Worm (Caenorhabditis elegans) whole organism, young adult: ENCODE results near the gene clec-143.
"Not testable (repeated sequence)": the region's sequence is repeated elsewhere in the genome, so short reads cannot be mapped to it uniquely, and the experiment has no call there.

Experiments
- B0035.1 ChIP-seq: sonication (generic microtip); optimal IDR thresholded peaks from 2 replicates; lab custom pipeline; 2016; ENCODE audit warnings: missing genetic modification characterization, mild to moderate bottlenecking, missing compliant biosample characterization, missing genotype, missing genetic modification reagents
- F22D6.2 ChIP-seq: sonication (generic microtip); optimal IDR thresholded peaks from 2 replicates; lab custom pipeline; 2016; ENCODE audit warnings: mild to moderate bottlenecking, missing genetic modification characterization, missing compliant biosample characterization
- F23B12.7 ChIP-seq: sonication (generic microtip); optimal IDR thresholded peaks from 2 replicates; lab custom pipeline; 2017; ENCODE audit warnings: missing genetic modification characterization, mild to moderate bottlenecking, missing compliant biosample characterization, antibody characterized with exemption, moderate library complexity; ENCODE audit not compliant: insufficient read depth
- F39B2.1 ChIP-seq: fragments of 200-800 bp; sonication (Bioruptor generic); IDR thresholded peaks from 2 replicates; pipeline ENCODE4 v1.3.6; 2022; ENCODE audit warnings: missing genetic modification reagents, missing genetic modification characterization, missing compliant biosample characterization
- F49E8.2 ChIP-seq: sonication (generic microtip); optimal IDR thresholded peaks from 3 replicates; lab custom pipeline; 2017; ENCODE audit warnings: missing genetic modification characterization, mild to moderate bottlenecking, missing compliant biosample characterization, antibody characterized with exemption, moderate library complexity; ENCODE audit not compliant: insufficient read depth
- F57A8.1 ChIP-seq: fragments of 200-800 bp; sonication (Bioruptor generic); optimal IDR thresholded peaks from 2 replicates; lab custom pipeline; 2018; ENCODE audit warnings: mild to moderate bottlenecking, missing genetic modification characterization, moderate library complexity, missing compliant biosample characterization
- K12H6.12 ChIP-seq: fragments of 200-800 bp; sonication (Bioruptor generic); optimal IDR thresholded peaks from 2 replicates; lab custom pipeline; 2018; ENCODE audit warnings: mild to moderate bottlenecking, missing genetic modification characterization, missing compliant biosample characterization
- Y53F4B.3 ChIP-seq: fragments of 200-800 bp; sonication (Bioruptor generic); IDR thresholded peaks from 2 replicates; pipeline ENCODE4 v1.3.6; 2022; ENCODE audit warnings: missing genetic modification reagents, missing genetic modification characterization, missing compliant biosample characterization
- Y56A3A.18 ChIP-seq: fragments of 200-800 bp; sonication (Bioruptor generic); IDR thresholded peaks from 2 replicates; pipeline ENCODE4 v1.3.6; 2022; ENCODE audit warnings: missing genetic modification reagents, missing genetic modification characterization, missing compliant biosample characterization
- Y67H2A.10 ChIP-seq: fragments of 200-800 bp; sonication (Bioruptor generic); conservative IDR thresholded peaks from 2 replicates; pipeline ENCODE4 v1.3.6; 2022; ENCODE audit warnings: missing genetic modification reagents, missing genetic modification characterization, missing compliant biosample characterization
- ama-1 ChIP-seq, 3 experiments: fragments of 150-350 bp in 1 of 3; sonication (generic microtip) in 2 of 3; optimal IDR thresholded peaks; 2 replicates each; lab custom pipeline; 2014 to 2018; ENCODE audit warnings: missing biosample characterization in 2 of 3, missing genetic modification characterization in 2 of 3, missing genetic modification reagents in 2 of 3
- aptf-2 ChIP-seq: fragments of 200-800 bp; sonication (Bioruptor generic); conservative IDR thresholded peaks from 2 replicates; pipeline ENCODE4 v1.3.6; 2022; ENCODE audit warnings: missing genetic modification reagents, missing genetic modification characterization, missing compliant biosample characterization
- aptf-3 ChIP-seq: fragments of 200-800 bp; sonication (Bioruptor generic); IDR thresholded peaks from 2 replicates; pipeline ENCODE4 v1.3.6; 2022; ENCODE audit warnings: missing genetic modification characterization, missing compliant biosample characterization
- athp-1 ChIP-seq: sonication (generic microtip); optimal IDR thresholded peaks from 2 replicates; lab custom pipeline; 2017; ENCODE audit warnings: mild to moderate bottlenecking, missing genetic modification characterization, missing compliant biosample characterization
- bed-2 ChIP-seq: fragments of 200-800 bp; sonication (Bioruptor generic); IDR thresholded peaks from 2 replicates; pipeline ENCODE4 v1.3.6; 2022; ENCODE audit warnings: missing genetic modification reagents, missing genetic modification characterization, missing compliant biosample characterization
- ccch-3 ChIP-seq: fragments of 200-800 bp; sonication (Bioruptor generic); optimal IDR thresholded peaks from 2 replicates; lab custom pipeline; 2018; ENCODE audit warnings: mild to moderate bottlenecking, missing genetic modification characterization, missing compliant biosample characterization
- ceh-100 ChIP-seq: fragments of 200-800 bp; sonication (Bioruptor generic); IDR thresholded peaks from 2 replicates; pipeline ENCODE4 v1.3.6; 2022; ENCODE audit warnings: missing genetic modification reagents, missing genetic modification characterization, missing compliant biosample characterization
- ceh-58 ChIP-seq: fragments of 200-800 bp; sonication (Bioruptor generic); IDR thresholded peaks from 2 replicates; pipeline ENCODE4 v1.3.6; 2022; ENCODE audit warnings: missing genetic modification characterization, missing compliant biosample characterization
- ceh-79 ChIP-seq: sonication (generic microtip); optimal IDR thresholded peaks from 2 replicates; lab custom pipeline; 2017; ENCODE audit warnings: mild to moderate bottlenecking, missing genetic modification characterization, missing compliant biosample characterization
- ets-4 ChIP-seq: fragments of 200-800 bp; sonication (Bioruptor generic); optimal IDR thresholded peaks from 2 replicates; lab custom pipeline; 2018; ENCODE audit warnings: mild to moderate bottlenecking, missing genetic modification characterization, missing compliant biosample characterization
- hlh-26 ChIP-seq: fragments of 200-800 bp; sonication (Bioruptor generic); conservative IDR thresholded peaks from 2 replicates; pipeline ENCODE4 v1.3.6; 2022; ENCODE audit warnings: missing genetic modification reagents, missing genetic modification characterization, missing compliant biosample characterization
- hmg-1.2 ChIP-seq: fragments of 200-800 bp; sonication (Bioruptor generic); IDR thresholded peaks from 2 replicates; pipeline ENCODE4 v1.3.6; 2022; ENCODE audit warnings: missing genetic modification reagents, missing genetic modification characterization, missing compliant biosample characterization
- hsf-1 ChIP-seq: fragments of 200-800 bp; sonication (Bioruptor generic); IDR thresholded peaks from 2 replicates; pipeline ENCODE4 v1.3.6; 2022; ENCODE audit warnings: missing genetic modification reagents, missing genetic modification characterization, missing compliant biosample characterization
- lin-54 ChIP-seq: fragments of 200-800 bp; sonication (Bioruptor generic); optimal IDR thresholded peaks from 2 replicates; lab custom pipeline; 2018; ENCODE audit warnings: mild to moderate bottlenecking, missing genetic modification characterization, missing compliant biosample characterization
- lir-1 ChIP-seq: fragments of 200-800 bp; sonication (Bioruptor generic); conservative IDR thresholded peaks from 2 replicates; pipeline ENCODE4 v1.3.6; 2022; ENCODE audit warnings: missing genetic modification reagents, missing genetic modification characterization, missing compliant biosample characterization
- lsy-27 ChIP-seq: sonication (generic microtip); optimal IDR thresholded peaks from 2 replicates; lab custom pipeline; 2017; ENCODE audit warnings: missing genetic modification characterization, mild to moderate bottlenecking, missing compliant biosample characterization, antibody characterized with exemption, missing genotype, borderline replicate concordance; ENCODE audit not compliant: insufficient read depth
- madf-6 ChIP-seq: fragments of 200-800 bp; sonication (Bioruptor generic); IDR thresholded peaks from 2 replicates; pipeline ENCODE4 v1.3.6; 2022; ENCODE audit warnings: missing genetic modification reagents, missing genetic modification characterization, missing compliant biosample characterization
- nfya-1 ChIP-seq: sonication (generic microtip); optimal IDR thresholded peaks from 2 replicates; lab custom pipeline; 2017; ENCODE audit warnings: antibody characterized with exemption, missing compliant biosample characterization, missing genetic modification characterization, borderline replicate concordance; ENCODE audit not compliant: insufficient read depth
- nhr-80 ChIP-seq: sonication (generic microtip); optimal IDR thresholded peaks from 2 replicates; lab custom pipeline; 2016; ENCODE audit warnings: missing genetic modification characterization, missing compliant biosample characterization
- pha-4 ChIP-seq: fragments of 150-350 bp; sonication (generic microtip); optimal IDR thresholded peaks from 2 replicates; lab custom pipeline; 2014; ENCODE audit warnings: missing biosample characterization, missing genetic modification reagents, missing genetic modification characterization
- repo-1 ChIP-seq: sonication (generic microtip); optimal IDR thresholded peaks from 2 replicates; lab custom pipeline; 2017; ENCODE audit warnings: mild to moderate bottlenecking, missing genetic modification characterization, missing compliant biosample characterization
- sdz-38 ChIP-seq: sonication (generic microtip); optimal IDR thresholded peaks from 2 replicates; lab custom pipeline; 2016; ENCODE audit warnings: missing genotype, missing genetic modification characterization, missing compliant biosample characterization
- tbx-9 ChIP-seq: sonication (generic microtip); optimal IDR thresholded peaks from 2 replicates; lab custom pipeline; 2016; ENCODE audit warnings: borderline replicate concordance, missing genetic modification characterization, inconsistent platforms, missing compliant biosample characterization
- unc-130 ChIP-seq: sonication (generic microtip); optimal IDR thresholded peaks from 2 replicates; lab custom pipeline; 2016; ENCODE audit warnings: missing genetic modification reagents, missing genetic modification characterization, missing compliant biosample characterization
- zfh-2 ChIP-seq: fragments of 200-800 bp; sonication (Bioruptor generic); conservative IDR thresholded peaks from 2 replicates; pipeline ENCODE4 v1.3.6; 2022; ENCODE audit warnings: missing genetic modification reagents, missing genetic modification characterization, missing compliant biosample characterization
- zim-3 ChIP-seq: sonication (generic microtip); optimal IDR thresholded peaks from 2 replicates; lab custom pipeline; 2017; ENCODE audit warnings: mild to moderate bottlenecking, missing genetic modification characterization, moderate library complexity, missing compliant biosample characterization

The clec-143 gene

DNA sequence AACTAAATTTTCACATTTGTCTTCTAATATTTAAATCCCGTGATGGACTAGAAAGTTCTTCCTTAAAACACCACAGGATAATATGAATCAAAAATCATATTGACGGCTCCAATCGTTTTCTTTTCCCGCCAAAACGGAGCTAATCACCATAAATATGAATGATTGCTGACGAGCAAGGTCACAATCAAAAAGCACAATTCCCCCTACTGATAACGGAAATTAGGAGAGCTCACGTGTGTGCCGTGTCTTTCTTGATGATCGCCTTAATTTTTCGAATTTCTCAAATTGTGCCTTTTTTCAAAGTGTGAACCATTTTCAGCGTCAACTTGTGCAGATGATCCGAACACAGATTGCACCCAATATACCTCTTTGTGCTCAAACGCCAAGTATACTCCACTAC lies 26.2 kb downstream of the clec-143 start:
- TF ChIP-seq tbx-9: no peak
- TF ChIP-seq nhr-80 (tag; lab: Kevin White, UChicago): peak; percentile 75

- not testable (repeated sequence) for TF ChIP-seq B0035.1; lsy-27 (tag; lab: Kevin White, UChicago); F22D6.2
Measured at ce11 chrII:10442846-10443245, 27.3 kb downstream of the clec-143 start, which contains the start of gene ZK673.1. ZK673.1 (plus strand) TSS chrII:10443146.

DNA sequence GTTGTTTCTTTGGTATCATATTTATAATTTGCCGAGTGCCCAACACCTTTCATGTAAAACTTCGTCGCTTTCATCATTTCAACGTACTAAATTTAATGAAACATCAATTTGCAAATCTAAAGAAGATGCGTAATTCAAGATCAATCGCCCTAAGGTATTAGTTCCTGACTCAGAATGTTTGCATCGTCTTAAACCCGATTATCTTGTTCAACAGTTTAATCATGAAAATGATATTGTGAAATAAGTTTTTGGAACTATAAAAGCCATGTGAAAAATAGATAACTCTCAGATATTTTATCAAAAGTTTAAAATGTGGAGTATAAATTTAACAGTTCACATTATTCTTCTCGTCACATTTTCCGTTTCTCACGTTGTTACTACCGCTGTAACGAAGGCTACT lies 30.1 kb downstream of the clec-143 start, which contains the start of gene E04D5.4:
TSS of gene E04D5.4 (plus strand) at position 301 of the 400 bp plus-strand sequence.
- TF ChIP-seq zim-3 (tag; lab: Kevin White, UChicago): no peak
- no peak for TF ChIP-seq F39B2.1 (GFP tag; lab: Robert Waterston, UW)
- no peak for TF ChIP-seq tbx-9
- no peak for TF ChIP-seq lir-1 (GFP tag; lab: Robert Waterston, UW)
- TF ChIP-seq hlh-26: no peak
- TF ChIP-seq ceh-58 (GFP tag; lab: Robert Waterston, UW): no peak
- no peak for TF ChIP-seq ceh-79 (tag; lab: Kevin White, UChicago)
- TF ChIP-seq unc-130 (GFP tag; lab: Kevin White, UChicago): no peak
- no peak for TF ChIP-seq Y67H2A.10 (GFP tag; lab: Robert Waterston, UW)

DNA sequence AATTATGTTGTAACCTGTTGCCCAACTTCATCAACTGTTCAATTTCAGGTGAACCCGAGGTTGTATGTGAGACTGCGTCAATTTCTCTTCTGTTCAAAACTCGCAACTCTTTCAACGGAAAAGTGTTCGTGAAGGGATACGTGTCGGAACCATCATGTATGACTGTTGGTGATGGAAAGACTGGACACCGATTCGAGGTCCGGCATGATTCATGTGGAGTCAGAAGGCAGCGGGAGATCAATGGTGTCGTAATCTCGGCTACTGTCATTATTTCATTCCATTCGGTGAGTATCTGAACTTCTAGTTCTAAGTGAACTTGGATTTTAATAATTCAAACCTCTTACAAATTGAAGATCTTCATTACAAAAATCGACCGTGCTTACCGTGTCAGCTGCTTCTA lies 32.3 kb downstream of the clec-143 start:
- TF ChIP-seq F49E8.2 (no peak), sdz-38 (no peak), F23B12.7 (tag; lab: Kevin White, UChicago) (no peak), ceh-79 (tag; lab: Kevin White, UChicago) (no peak), bed-2 (GFP tag; lab: Robert Waterston, UW) (no peak), hsf-1 (GFP tag; lab: Robert Waterston, UW) (no peak), ets-4 (GFP tag; lab: Kevin White, UChicago) (no peak)

ce11 chrII:10435836-10436235 lies 34.3 kb downstream of the clec-143 start, which contains the start of gene cut-4:
cut-4 (plus strand) TSS chrII:10436136.
- TF ChIP-seq Y53F4B.3: no peak
- no peak for TF ChIP-seq aptf-3 (GFP tag; lab: Robert Waterston, UW)
- TF ChIP-seq ama-1 (optimal IDR thresholded peaks at IDR 0.05; lab: Kevin White, UChicago): no peak
- no peak for TF ChIP-seq ama-1 (GFP tag; optimal IDR thresholded peaks at IDR 0.05; lab: Kevin White, UChicago)
- no peak for TF ChIP-seq athp-1 (tag; lab: Kevin White, UChicago)
- TF ChIP-seq repo-1 (tag; lab: Kevin White, UChicago): no peak
- TF ChIP-seq Y56A3A.18 (GFP tag; lab: Robert Waterston, UW): no peak
- TF ChIP-seq F57A8.1 (GFP tag; lab: Kevin White, UChicago): no peak
- TF ChIP-seq hmg-1.2 (GFP tag; lab: Robert Waterston, UW): no peak
- TF ChIP-seq K12H6.12 (tag; lab: Kevin White, UChicago): no peak
- TF ChIP-seq zfh-2: no peak
- no peak for TF ChIP-seq madf-6 (GFP tag; lab: Robert Waterston, UW)
- TF ChIP-seq pha-4: no peak
- TF ChIP-seq nfya-1 (tag; lab: Kevin White, UChicago): no peak
- TF ChIP-seq aptf-2: no peak
- TF ChIP-seq lin-54 (GFP tag; lab: Kevin White, UChicago): no peak
- no peak for TF ChIP-seq ccch-3 (GFP tag; lab: Kevin White, UChicago)
- no peak for TF ChIP-seq ceh-100 (GFP tag; lab: Robert Waterston, UW)
